Worm (Caenorhabditis elegans) whole organism, late embryonic: ENCODE data around the gene ptr-3.

Source experiments
- C38D4.7 ChIP-seq: fragments of 200-800 bp; sonication (Bioruptor generic); optimal IDR thresholded peaks from 2 replicates; lab custom pipeline; 2018; ENCODE audit warnings: mild to moderate bottlenecking, missing genetic modification characterization, moderate library complexity, missing compliant biosample characterization
- F13H6.1 ChIP-seq: sonication (generic microtip); optimal IDR thresholded peaks from 2 replicates; lab custom pipeline; 2016; ENCODE audit warnings: missing genetic modification characterization, missing compliant biosample characterization
- ahr-1 ChIP-seq: sonication (generic microtip); optimal IDR thresholded peaks from 2 replicates; lab custom pipeline; 2016; ENCODE audit warnings: missing genetic modification characterization, missing compliant biosample characterization
- ama-1 ChIP-seq: fragments of 150-350 bp; optimal IDR thresholded peaks from 2 replicates; lab custom pipeline; 2014
- ceh-14 ChIP-seq: sonication (generic microtip); optimal IDR thresholded peaks from 2 replicates; lab custom pipeline; 2016; ENCODE audit warnings: missing genotype, missing genetic modification characterization, missing compliant biosample characterization
- ceh-18 ChIP-seq: sonication (generic microtip); optimal IDR thresholded peaks from 2 replicates; lab custom pipeline; 2016; ENCODE audit warnings: missing genetic modification characterization, missing compliant biosample characterization
- ceh-2 ChIP-seq: sonication (generic microtip); optimal IDR thresholded peaks from 2 replicates; lab custom pipeline; 2016; ENCODE audit warnings: missing genotype, missing genetic modification characterization, missing compliant biosample characterization
- ceh-45 ChIP-seq: fragments of 200-800 bp; sonication (Bioruptor generic); IDR thresholded peaks from 2 replicates; pipeline ENCODE4 v1.3.6; 2022; ENCODE audit warnings: missing genetic modification reagents, missing genetic modification characterization, missing compliant biosample characterization
- ceh-9 ChIP-seq: sonication (generic microtip); optimal IDR thresholded peaks from 2 replicates; lab custom pipeline; 2016; ENCODE audit warnings: mild to moderate bottlenecking, missing genetic modification characterization, inconsistent platforms, missing compliant biosample characterization
- elt-2 ChIP-seq: sonication (generic microtip); optimal IDR thresholded peaks from 2 replicates; lab custom pipeline; 2016; ENCODE audit warnings: missing genetic modification reagents, missing genetic modification characterization, missing compliant biosample characterization
- elt-4 ChIP-seq: sonication (generic microtip); optimal IDR thresholded peaks from 2 replicates; lab custom pipeline; 2016; ENCODE audit warnings: missing genetic modification characterization, missing compliant biosample characterization
- gmeb-2 ChIP-seq: sonication (generic microtip); optimal IDR thresholded peaks from 2 replicates; lab custom pipeline; 2016; ENCODE audit warnings: missing genetic modification characterization, inconsistent platforms, missing compliant biosample characterization
- hlh-13 ChIP-seq: fragments of 200-800 bp; sonication (Bioruptor generic); optimal IDR thresholded peaks from 2 replicates; lab custom pipeline; 2018; ENCODE audit warnings: mild to moderate bottlenecking, missing genetic modification characterization, missing compliant biosample characterization
- hlh-15 ChIP-seq: sonication (generic microtip); optimal IDR thresholded peaks from 2 replicates; lab custom pipeline; 2016; ENCODE audit warnings: missing genetic modification characterization, missing compliant biosample characterization
- hlh-30 ChIP-seq: sonication (generic microtip); optimal IDR thresholded peaks from 2 replicates; lab custom pipeline; 2017; ENCODE audit warnings: antibody characterized with exemption, missing genetic modification characterization, missing compliant biosample characterization; ENCODE audit not compliant: insufficient read depth
- lin-11 ChIP-seq: fragments of 200-800 bp; sonication (Bioruptor generic); optimal IDR thresholded peaks from 2 replicates; lab custom pipeline; 2018; ENCODE audit warnings: mild to moderate bottlenecking, missing genetic modification characterization, missing compliant biosample characterization
- madf-2 ChIP-seq: sonication (generic microtip); optimal IDR thresholded peaks from 2 replicates; lab custom pipeline; 2017; ENCODE audit warnings: missing genetic modification characterization, missing compliant biosample characterization
- nhr-11 ChIP-seq: fragments of 150-350 bp; optimal IDR thresholded peaks from 2 replicates; lab custom pipeline; 2014; ENCODE audit warnings: missing biosample characterization, missing genetic modification characterization
- npax-4 ChIP-seq: sonication (generic microtip); optimal IDR thresholded peaks from 2 replicates; lab custom pipeline; 2016; ENCODE audit warnings: missing genetic modification characterization, missing compliant biosample characterization
- pax-1 ChIP-seq: fragments of 150-350 bp; optimal IDR thresholded peaks from 2 replicates; lab custom pipeline; 2014; ENCODE audit warnings: missing biosample characterization, missing genetic modification characterization
- ref-2 ChIP-seq: sonication (generic microtip); optimal IDR thresholded peaks from 2 replicates; lab custom pipeline; 2016; ENCODE audit warnings: missing genetic modification characterization, missing compliant biosample characterization
- rnt-1 ChIP-seq: sonication (generic microtip); optimal IDR thresholded peaks from 2 replicates; lab custom pipeline; 2016; ENCODE audit warnings: missing genetic modification characterization, missing compliant biosample characterization
- sdc-2 ChIP-seq: sonication (generic microtip); optimal IDR thresholded peaks from 2 replicates; lab custom pipeline; 2016; ENCODE audit warnings: missing genotype, missing genetic modification characterization, missing compliant biosample characterization
- sox-4 ChIP-seq: sonication (generic microtip); optimal IDR thresholded peaks from 2 replicates; lab custom pipeline; 2017; ENCODE audit warnings: mild to moderate bottlenecking, missing genetic modification characterization, inconsistent platforms, missing compliant biosample characterization
- syd-9 ChIP-seq: sonication (generic microtip); optimal IDR thresholded peaks from 2 replicates; lab custom pipeline; 2016; ENCODE audit warnings: mild to moderate bottlenecking, missing genetic modification characterization, moderate library complexity, missing compliant biosample characterization
- unc-3 ChIP-seq, 2 experiments: fragments of 200-800 bp in 1 of 2; sonication (Bioruptor generic) in 1 of 2; sonication (generic microtip) in 1 of 2; conservative IDR thresholded peaks in 1 of 2; optimal IDR thresholded peaks in 1 of 2; 2 replicates each; pipeline versions ENCODE4 v1.3.6 to Lab custom; 2016 to 2022; ENCODE audit warnings: missing compliant biosample characterization in 2 of 2, missing genetic modification characterization in 2 of 2, missing genetic modification reagents in 1 of 2
- unc-55 ChIP-seq: sonication (generic microtip); optimal IDR thresholded peaks from 2 replicates; lab custom pipeline; 2017; ENCODE audit warnings: missing biosample characterization, missing genetic modification reagents, missing genetic modification characterization
- zip-5 ChIP-seq: sonication (generic microtip); optimal IDR thresholded peaks from 2 replicates; lab custom pipeline; 2016; ENCODE audit warnings: missing genetic modification characterization, missing compliant biosample characterization

ptr-3 gene

ce11 chrII:320783-321182 is 46.6 kb downstream of the ptr-3 start:
- TF ChIP-seq ceh-9 (tag; lab: Kevin White, UChicago), result no peak
- no peak for TF ChIP-seq C38D4.7 (GFP tag; lab: Kevin White, UChicago)
- TF ChIP-seq madf-2 (tag; lab: Kevin White, UChicago), result no peak
- TF ChIP-seq hlh-30, result no peak
- TF ChIP-seq ceh-2, result no peak
- TF ChIP-seq nhr-11 (tag; lab: Kevin White, UChicago), result no peak
- TF ChIP-seq ama-1, result no peak
- no peak for TF ChIP-seq unc-3 (GFP tag; conservative IDR thresholded peaks at IDR 0.05; lab: Robert Waterston, UW)
- TF ChIP-seq unc-3 (tag; optimal IDR thresholded peaks at IDR 0.05; lab: Kevin White, UChicago), result no peak
- TF ChIP-seq gmeb-2 (tag; lab: Kevin White, UChicago), result no peak
- TF ChIP-seq ahr-1 (tag; lab: Kevin White, UChicago), result no peak
- TF ChIP-seq syd-9 (tag; lab: Kevin White, UChicago), result no peak
- no peak for TF ChIP-seq sox-4
- no peak for TF ChIP-seq elt-2 (tag; lab: Kevin White, UChicago)
- no peak for TF ChIP-seq ceh-45
- no peak for TF ChIP-seq zip-5 (tag; lab: Kevin White, UChicago)
- TF ChIP-seq ceh-18, result no peak

- TF ChIP-seq pax-1 (tag; lab: Kevin White, UChicago), result no peak
- TF ChIP-seq ceh-45, result no peak
- no peak for TF ChIP-seq lin-11 (tag; lab: Kevin White, UChicago)
- TF ChIP-seq hlh-13, result no peak
- TF ChIP-seq gmeb-2 (tag; lab: Kevin White, UChicago), result no peak
- no peak for TF ChIP-seq F13H6.1 (tag; lab: Kevin White, UChicago)
- no peak for TF ChIP-seq npax-4 (tag; lab: Kevin White, UChicago)
These were observed 47.9 kb downstream of the ptr-3 start, which contains the start of gene far-7 for ce11 chrII:319459-319858. TSS of gene far-7 (plus strand) at chrII:319789.

DNA sequence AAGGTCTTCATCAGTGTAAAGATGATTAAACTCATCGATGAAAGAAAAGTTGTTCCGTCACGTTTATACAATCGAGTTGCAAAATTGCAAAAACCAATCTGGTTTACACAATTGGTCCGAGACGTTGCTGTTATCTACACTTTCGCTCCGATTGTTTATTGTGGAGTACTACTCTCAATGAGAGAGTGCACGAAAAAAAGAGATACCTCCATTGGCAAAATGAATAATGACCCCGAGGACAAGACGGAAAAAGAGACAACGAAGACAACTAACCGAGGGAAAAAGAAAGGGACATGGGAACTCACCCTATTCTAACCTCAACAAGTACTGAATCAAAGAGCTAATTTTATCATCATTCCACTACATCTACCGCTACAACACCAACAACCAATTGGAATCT is 53.8 kb downstream of the ptr-3 start:
- TF ChIP-seq sdc-2 (tag; lab: Kevin White, UChicago), result no peak
- TF ChIP-seq hlh-15 (tag; lab: Kevin White, UChicago), result no peak
- TF ChIP-seq C38D4.7 (GFP tag; lab: Kevin White, UChicago), result no peak
- peak; percentile 66 for TF ChIP-seq elt-2 (tag; lab: Kevin White, UChicago)
- no peak for TF ChIP-seq elt-4 (tag; lab: Kevin White, UChicago)
- no peak for TF ChIP-seq ceh-14
- TF ChIP-seq rnt-1, result peak; percentile 15
- TF ChIP-seq ref-2 (tag; lab: Kevin White, UChicago), result peak; percentile 18
- peak; percentile 65 for TF ChIP-seq unc-55 (GFP tag; lab: Kevin White, UChicago)
